Worm (Caenorhabditis elegans) whole organism, young adult: ENCODE data around the gene dlst-1.

ENCODE experiments used
- B0261.1 ChIP-seq: sonication (generic microtip); optimal IDR thresholded peaks from 2 replicates; lab custom pipeline; 2016; ENCODE audit warnings: mild to moderate bottlenecking, missing genetic modification characterization, moderate library complexity, missing compliant biosample characterization
- F10E7.11 ChIP-seq: sonication (generic microtip); optimal IDR thresholded peaks from 2 replicates; lab custom pipeline; 2017; ENCODE audit warnings: mild to moderate bottlenecking, missing genetic modification characterization, moderate library complexity, missing compliant biosample characterization
- F39B2.1 ChIP-seq: fragments of 200-800 bp; sonication (Bioruptor generic); IDR thresholded peaks from 2 replicates; pipeline ENCODE4 v1.3.6; 2022; ENCODE audit warnings: missing genetic modification reagents, missing genetic modification characterization, missing compliant biosample characterization
- F52B5.7 ChIP-seq: sonication (generic microtip); optimal IDR thresholded peaks from 2 replicates; lab custom pipeline; 2016; ENCODE audit warnings: mild to moderate bottlenecking, missing genetic modification characterization, missing compliant biosample characterization
- bed-1 ChIP-seq: fragments of 200-800 bp; sonication (Bioruptor generic); IDR thresholded peaks from 2 replicates; pipeline ENCODE4 v1.3.6; 2022; ENCODE audit warnings: missing genetic modification reagents, missing genetic modification characterization, missing compliant biosample characterization
- ccch-3 ChIP-seq: fragments of 200-800 bp; sonication (Bioruptor generic); optimal IDR thresholded peaks from 2 replicates; lab custom pipeline; 2018; ENCODE audit warnings: mild to moderate bottlenecking, missing genetic modification characterization, missing compliant biosample characterization
- efl-1 ChIP-seq: fragments of 150-350 bp; optimal IDR thresholded peaks from 2 replicates; lab custom pipeline; 2014; ENCODE audit warnings: missing biosample characterization, missing genetic modification reagents, missing genetic modification characterization
- egl-18 ChIP-seq: fragments of 200-800 bp; sonication (Bioruptor generic); IDR thresholded peaks from 2 replicates; pipeline ENCODE4 v1.3.6; 2022; ENCODE audit warnings: missing genetic modification reagents, missing genetic modification characterization, missing compliant biosample characterization
- hmg-20 ChIP-seq: fragments of 200-800 bp; sonication (Bioruptor generic); IDR thresholded peaks from 2 replicates; pipeline ENCODE4 v1.3.6; 2022; ENCODE audit warnings: missing genetic modification reagents, missing genetic modification characterization, missing compliant biosample characterization
- let-607 ChIP-seq, 2 experiments: fragments of 200-800 bp in 1 of 2; sonication (Bioruptor generic) in 1 of 2; sonication (generic microtip) in 1 of 2; optimal IDR thresholded peaks; 2 replicates each; lab custom pipeline; 2016 to 2018; ENCODE audit warnings: mild to moderate bottlenecking in 2 of 2, missing compliant biosample characterization in 2 of 2, missing genetic modification characterization in 2 of 2, moderate library complexity in 2 of 2, missing genotype in 1 of 2
- rec-8 ChIP-seq, 2 experiments: sonication (generic microtip); optimal IDR thresholded peaks; 2 replicates each; lab custom pipeline; 2016; ENCODE audit warnings: mild to moderate bottlenecking in 2 of 2, missing genetic modification characterization in 2 of 2, missing genetic modification reagents in 2 of 2, missing genotype in 2 of 2, missing biosample characterization in 1 of 2, missing compliant biosample characterization in 1 of 2, moderate library complexity in 1 of 2
- tbp1 ChIP-seq: fragments of 200-800 bp; sonication (Bioruptor generic); optimal IDR thresholded peaks from 2 replicates; lab custom pipeline; 2018; ENCODE audit warnings: mild to moderate bottlenecking, missing genetic modification characterization, missing compliant biosample characterization
- tlf-1 ChIP-seq: fragments of 200-800 bp; sonication (Bioruptor generic); optimal IDR thresholded peaks from 2 replicates; lab custom pipeline; 2018; ENCODE audit warnings: mild to moderate bottlenecking, missing genetic modification characterization, missing compliant biosample characterization

- TF ChIP-seq tbp1 = no peak
- no peak for TF ChIP-seq B0261.1 (tag; lab: Kevin White, UChicago)
- no peak for TF ChIP-seq rec-8 (tag; optimal IDR thresholded peaks at IDR 0.05; lab: Kevin White, UChicago)
- no peak for TF ChIP-seq bed-1 (GFP tag; lab: Robert Waterston, UW)
- no peak for TF ChIP-seq ccch-3 (GFP tag; lab: Kevin White, UChicago)
- no peak for TF ChIP-seq egl-18 (GFP tag; lab: Robert Waterston, UW)
- no peak for TF ChIP-seq hmg-20 (GFP tag; lab: Robert Waterston, UW)
- TF ChIP-seq efl-1 = no peak
- no peak for TF ChIP-seq let-607 (tag; optimal IDR thresholded peaks at IDR 0.05; lab: Kevin White, UChicago)
- no peak for TF ChIP-seq F39B2.1 (GFP tag; lab: Robert Waterston, UW)
- no peak for TF ChIP-seq F10E7.11 (tag; lab: Kevin White, UChicago)
- TF ChIP-seq tlf-1 (GFP tag; lab: Kevin White, UChicago) = no peak
- no peak for TF ChIP-seq F52B5.7 (tag; lab: Kevin White, UChicago)
These were observed 24.1 kb upstream of the dlst-1 start, which contains the start of gene grl-8 for ce11 chrV:6732995-6733394.
